Worm (Caenorhabditis elegans): ENCODE measurements around the gene T06E6.1.

- TF ChIP-seq him-1 (tag; optimal IDR thresholded peaks at IDR 0.05) = no peak
- no peak for TF ChIP-seq dao-5 (tag; optimal IDR thresholded peaks at IDR 0.05)
These were observed 45.7 kb downstream of the T06E6.1 start, which contains the start of gene clec-230 for ce11 chrV:15349044-15349443.
